Fruit fly (Drosophila melanogaster) whole organism, embryonic: Measurements from ENCODE around the gene CG13053.

Source experiments
- Adf1 ChIP-seq: fragments of 200-800 bp; sonication (Bioruptor generic); IDR thresholded peaks from 2 replicates; pipeline ENCODE4 v1.3.6; 2022; ENCODE audit warnings: missing biosample characterization, missing genetic modification characterization
- Aef1 ChIP-seq: fragments of 200-800 bp; sonication (Bioruptor generic); IDR thresholded peaks from 3 replicates; pipeline ENCODE4 v1.3.6; 2022; ENCODE audit warnings: missing biosample characterization, missing genetic modification characterization
- B-H1 ChIP-seq: fragments of 200-800 bp; sonication (Bioruptor generic); IDR thresholded peaks from 3 replicates; pipeline ENCODE4 v1.3.6; 2022; ENCODE audit warnings: missing biosample characterization, missing genetic modification characterization
- BEAF-32 ChIP-seq: fragments of 200-800 bp; sonication (Bioruptor generic); optimal IDR thresholded peaks from 3 replicates; lab custom pipeline; 2017; ENCODE audit warnings: missing biosample characterization, missing genetic modification characterization, mild to moderate bottlenecking, moderate library complexity, missing genetic modification reagents
- CG10321 ChIP-seq: fragments of 200-800 bp; sonication (Bioruptor generic); IDR thresholded peaks from 2 replicates; pipeline ENCODE4 v1.3.6; 2022; ENCODE audit warnings: missing biosample characterization, missing genetic modification characterization
- CG10959 ChIP-seq: fragments of 200-800 bp; sonication (Bioruptor generic); IDR thresholded peaks from 2 replicates; pipeline ENCODE4 v1.3.6; 2022; ENCODE audit warnings: missing biosample characterization, missing genetic modification characterization
- CG12155 ChIP-seq: fragments of 200-800 bp; sonication (Bioruptor generic); optimal IDR thresholded peaks from 3 replicates; lab custom pipeline; 2016; ENCODE audit warnings: missing biosample characterization, missing genetic modification characterization
- CG13775 ChIP-seq: fragments of 200-800 bp; sonication (Bioruptor generic); optimal IDR thresholded peaks from 3 replicates; lab custom pipeline; 2017; ENCODE audit warnings: missing biosample characterization, mild to moderate bottlenecking, missing genetic modification characterization
- CG15514 ChIP-seq: fragments of 200-800 bp; sonication (Bioruptor generic); optimal IDR thresholded peaks from 3 replicates; lab custom pipeline; 2017; ENCODE audit warnings: missing biosample characterization, missing genetic modification characterization, mild to moderate bottlenecking, moderate library complexity, missing genetic modification reagents
- CG16863 ChIP-seq: fragments of 200-800 bp; sonication (Bioruptor generic); optimal IDR thresholded peaks from 3 replicates; lab custom pipeline; 2016; ENCODE audit warnings: missing biosample characterization, missing genetic modification characterization
- CG17328 ChIP-seq: fragments of 200-800 bp; sonication (Bioruptor generic); IDR thresholded peaks from 2 replicates; pipeline ENCODE4 v1.3.6; 2022; ENCODE audit warnings: missing biosample characterization, missing genetic modification characterization
- CG1832 ChIP-seq: fragments of 200-800 bp; sonication (Bioruptor generic); optimal IDR thresholded peaks from 2 replicates; lab custom pipeline; 2017; ENCODE audit warnings: missing biosample characterization, mild to moderate bottlenecking, missing genetic modification characterization, inconsistent platforms
- CG2202 ChIP-seq: fragments of 200-800 bp; sonication (Bioruptor generic); optimal IDR thresholded peaks from 2 replicates; lab custom pipeline; 2018; ENCODE audit warnings: missing biosample characterization, mild to moderate bottlenecking, missing genetic modification characterization
- CG2875 ChIP-seq: fragments of 200-800 bp; sonication (Bioruptor generic); optimal IDR thresholded peaks from 2 replicates; lab custom pipeline; 2017; ENCODE audit warnings: missing biosample characterization, mild to moderate bottlenecking, missing genetic modification characterization, missing genetic modification reagents
- CG30431 ChIP-seq: fragments of 200-800 bp; sonication (Bioruptor generic); optimal IDR thresholded peaks from 2 replicates; lab custom pipeline; 2017; ENCODE audit warnings: missing biosample characterization, missing genetic modification characterization
- CG31224 ChIP-seq: fragments of 200-800 bp; sonication (Bioruptor generic); IDR thresholded peaks from 2 replicates; pipeline ENCODE4 v1.3.6; 2022; ENCODE audit warnings: missing biosample characterization, missing genetic modification characterization
- CG34422 ChIP-seq: fragments of 200-800 bp; sonication (Bioruptor generic); IDR thresholded peaks from 3 replicates; pipeline ENCODE4 v1.3.6; 2022; ENCODE audit warnings: missing biosample characterization, missing genetic modification characterization
- CG3995 ChIP-seq: fragments of 200-800 bp; sonication (Bioruptor generic); optimal IDR thresholded peaks from 3 replicates; lab custom pipeline; 2016; ENCODE audit warnings: missing biosample characterization, missing genetic modification characterization
- CG42726 ChIP-seq: fragments of 200-800 bp; sonication (Bioruptor generic); IDR thresholded peaks from 2 replicates; pipeline ENCODE4 v1.3.6; 2022; ENCODE audit warnings: missing biosample characterization, missing genetic modification characterization; ENCODE audit not compliant: partially characterized antibody
- CG4404 ChIP-seq: fragments of 200-800 bp; sonication (Bioruptor generic); IDR thresholded peaks from 2 replicates; pipeline ENCODE4 v1.3.6; 2022; ENCODE audit warnings: missing biosample characterization, missing genetic modification characterization
- CG7786 ChIP-seq: fragments of 200-800 bp; sonication (Bioruptor generic); optimal IDR thresholded peaks from 2 replicates; lab custom pipeline; 2016; ENCODE audit warnings: missing biosample characterization, missing genetic modification characterization
- CG8388 ChIP-seq: fragments of 200-800 bp; sonication (Bioruptor generic); optimal IDR thresholded peaks from 2 replicates; lab custom pipeline; 2019; ENCODE audit warnings: missing biosample characterization, mild to moderate bottlenecking, missing genetic modification characterization, moderate library complexity
- CG9727 ChIP-seq: fragments of 200-800 bp; sonication (Bioruptor generic); optimal IDR thresholded peaks from 3 replicates; lab custom pipeline; 2017; ENCODE audit warnings: missing biosample characterization, mild to moderate bottlenecking, missing genetic modification characterization
- CHES-1-like ChIP-seq: fragments of 200-800 bp; sonication (Bioruptor generic); optimal IDR thresholded peaks from 2 replicates; lab custom pipeline; 2016; ENCODE audit warnings: missing biosample characterization, missing genetic modification characterization
- CkIIα-i1 ChIP-seq: fragments of 200-800 bp; sonication (Bioruptor generic); IDR thresholded peaks from 2 replicates; pipeline ENCODE4 v1.3.6; 2022; ENCODE audit warnings: missing biosample characterization, missing genetic modification characterization
- D19B ChIP-seq: fragments of 200-800 bp; sonication (Bioruptor generic); optimal IDR thresholded peaks from 2 replicates; lab custom pipeline; 2017; ENCODE audit warnings: missing biosample characterization, mild to moderate bottlenecking, missing genetic modification characterization
- Dbx ChIP-seq: fragments of 200-800 bp; sonication (Bioruptor generic); IDR thresholded peaks from 3 replicates; pipeline ENCODE4 v1.3.6; 2022; ENCODE audit warnings: missing biosample characterization, missing genetic modification characterization
- Dfd ChIP-seq, 2 experiments: fragments of >200 bp; optimal IDR thresholded peaks; 2 replicates each; lab custom pipeline; 2017; ENCODE audit warnings: missing biosample characterization in 2 of 2, missing genetic modification characterization in 2 of 2
- Ets97D ChIP-seq: fragments of 200-800 bp; sonication (Bioruptor generic); optimal IDR thresholded peaks from 3 replicates; lab custom pipeline; 2016; ENCODE audit warnings: missing biosample characterization, missing genetic modification characterization
- Fer2 ChIP-seq: fragments of 200-800 bp; sonication (Bioruptor generic); optimal IDR thresholded peaks from 2 replicates; lab custom pipeline; 2018; ENCODE audit warnings: missing biosample characterization, mild to moderate bottlenecking, missing genetic modification characterization, moderate library complexity
- Fer3 ChIP-seq: fragments of 200-800 bp; sonication (Bioruptor generic); optimal IDR thresholded peaks from 2 replicates; lab custom pipeline; 2018; ENCODE audit warnings: missing biosample characterization, mild to moderate bottlenecking, missing genetic modification characterization, moderate library complexity
- GATAe ChIP-seq: fragments of 200-800 bp; sonication (Bioruptor generic); conservative IDR thresholded peaks from 2 replicates; pipeline ENCODE4 v1.3.6; 2022; ENCODE audit warnings: missing biosample characterization, missing genetic modification characterization
- Lim3 ChIP-seq: fragments of 200-800 bp; sonication (Bioruptor generic); IDR thresholded peaks from 2 replicates; pipeline ENCODE4 v1.3.6; 2022; ENCODE audit warnings: missing biosample characterization, missing genetic modification characterization
- Lpt ChIP-seq: fragments of >200 bp; optimal IDR thresholded peaks from 2 replicates; lab custom pipeline; 2018; ENCODE audit warnings: missing biosample characterization, missing genetic modification characterization
- Nf-YC ChIP-seq: fragments of 200-800 bp; optimal IDR thresholded peaks from 3 replicates; lab custom pipeline; 2019; ENCODE audit warnings: missing biosample characterization, mild to moderate bottlenecking, missing genetic modification characterization, moderate library complexity
- Rx ChIP-seq: fragments of 200-800 bp; sonication (Bioruptor generic); IDR thresholded peaks from 2 replicates; pipeline ENCODE4 v1.3.6; 2022; ENCODE audit warnings: missing biosample characterization, missing genetic modification characterization
- Side ChIP-seq: fragments of 200-800 bp; sonication (Bioruptor generic); optimal IDR thresholded peaks from 2 replicates; lab custom pipeline; 2016; ENCODE audit warnings: missing biosample characterization, missing genetic modification characterization
- ap ChIP-seq: fragments of 200-800 bp; sonication (Bioruptor generic); IDR thresholded peaks from 2 replicates; pipeline ENCODE4 v1.3.6; 2022; ENCODE audit warnings: missing biosample characterization, missing genetic modification characterization
- ato ChIP-seq: fragments of 200-800 bp; sonication (Bioruptor generic); IDR thresholded peaks from 2 replicates; pipeline ENCODE4 v1.3.6; 2022; ENCODE audit warnings: missing biosample characterization, missing genetic modification characterization; ENCODE audit not compliant: partially characterized antibody
- croc ChIP-seq: fragments of 200-800 bp; sonication (Bioruptor generic); conservative IDR thresholded peaks from 3 replicates; pipeline ENCODE4 v1.3.6; 2022; ENCODE audit warnings: missing biosample characterization, missing genetic modification characterization
- crp ChIP-seq, 2 experiments: fragments of 200-800 bp; sonication (Bioruptor generic); optimal IDR thresholded peaks; 2 replicates in 1 of 2; 3 replicates in 1 of 2; lab custom pipeline; 2017; ENCODE audit warnings: missing biosample characterization in 2 of 2, missing genetic modification characterization in 2 of 2, mild to moderate bottlenecking in 1 of 2, moderate library complexity in 1 of 2
- dmrt99B ChIP-seq: fragments of 200-800 bp; sonication (Bioruptor generic); optimal IDR thresholded peaks from 2 replicates; lab custom pipeline; 2018; ENCODE audit warnings: missing biosample characterization, mild to moderate bottlenecking, missing genetic modification characterization, moderate library complexity
- exex ChIP-seq: fragments of 200-800 bp; sonication (Bioruptor generic); optimal IDR thresholded peaks from 4 replicates; lab custom pipeline; 2018; ENCODE audit warnings: missing biosample characterization, mild to moderate bottlenecking, missing genetic modification characterization, moderate library complexity
- gce ChIP-seq: fragments of 200-800 bp; sonication (Bioruptor generic); IDR thresholded peaks from 3 replicates; pipeline ENCODE4 v1.3.6; 2022; ENCODE audit warnings: missing biosample characterization, missing genetic modification characterization
- gcm2 ChIP-seq: fragments of 200-800 bp; sonication (Bioruptor generic); optimal IDR thresholded peaks from 2 replicates; lab custom pipeline; 2016; ENCODE audit warnings: missing biosample characterization, missing genetic modification characterization
- her ChIP-seq: fragments of 200-800 bp; sonication (Bioruptor generic); optimal IDR thresholded peaks from 2 replicates; lab custom pipeline; 2016; ENCODE audit warnings: missing biosample characterization, missing genetic modification characterization
- kah ChIP-seq: fragments of 200-800 bp; sonication (Bioruptor generic); optimal IDR thresholded peaks from 2 replicates; lab custom pipeline; 2018; ENCODE audit warnings: missing biosample characterization, mild to moderate bottlenecking, missing genetic modification characterization
- kay ChIP-seq: fragments of 200-800 bp; sonication (Bioruptor generic); optimal IDR thresholded peaks from 2 replicates; lab custom pipeline; 2016; ENCODE audit warnings: missing biosample characterization, missing genetic modification characterization
- maf-S ChIP-seq: fragments of 200-800 bp; sonication (Bioruptor generic); optimal IDR thresholded peaks from 2 replicates; lab custom pipeline; 2016; ENCODE audit warnings: missing biosample characterization, missing genetic modification characterization
- mirr ChIP-seq: fragments of 200-800 bp; sonication (Bioruptor generic); optimal IDR thresholded peaks from 3 replicates; lab custom pipeline; 2018; ENCODE audit warnings: missing biosample characterization, mild to moderate bottlenecking, missing genetic modification characterization
- pzg ChIP-seq: fragments of 200-800 bp; sonication (Bioruptor generic); optimal IDR thresholded peaks from 3 replicates; lab custom pipeline; 2018; ENCODE audit warnings: missing biosample characterization, mild to moderate bottlenecking, missing genetic modification characterization, moderate library complexity

Gene CG13053

dm6 chr3L:16228659-16229205 lies 30.8 kb downstream of the CG13053 start, which contains the start of gene Tmx3 (continued):
- TF ChIP-seq CG42726 (GFP tag; lab: Robert Waterston, UW) (no peak), Lim3 (GFP tag; lab: Robert Waterston, UW) (0 out of 2 replicates have a peak, but pooled peaks have one; percentile 32), her (GFP tag; lab: Kevin White, UChicago) (peak; percentile 9), B-H1 (peak; percentile 89), exex (tag; lab: Kevin White, UChicago) (no peak), mirr (GFP tag; lab: Kevin White, UChicago) (no peak), kay (GFP tag; lab: Kevin White, UChicago) (peak; percentile 76), Rx (GFP tag; lab: Robert Waterston, UW) (peak; percentile 89), Adf1 (peak; percentile 62), CG4404 (GFP tag; lab: Robert Waterston, UW) (peak; percentile 83), kah (GFP tag; lab: Kevin White, UChicago) (peak; percentile 66), CG3995 (GFP tag; lab: Kevin White, UChicago) (no peak), CG15514 (GFP tag; lab: Kevin White, UChicago) (peak; percentile 69), dmrt99B (tag; lab: Kevin White, UChicago) (no peak), Fer2 (tag; lab: Kevin White, UChicago) (peak; percentile 80), CG2875 (GFP tag; lab: Kevin White, UChicago) (peak; percentile 54), Dfd (GFP tag; optimal IDR thresholded peaks at IDR 0.05; lab: Kevin White, UChicago) (no peak), CG1832 (GFP tag; lab: Kevin White, UChicago) (no peak), gcm2 (GFP tag; lab: Kevin White, UChicago) (peak; percentile 46), Dbx (GFP tag; lab: Robert Waterston, UW) (peak; percentile 95), CG10959 (GFP tag; lab: Robert Waterston, UW) (peak; percentile 99), Fer3 (peak; percentile 83), croc (GFP tag; lab: Robert Waterston, UW) (peak; percentile 80), CG10321 (GFP tag; lab: Robert Waterston, UW) (peak; percentile 55; the same call in 1 of the 2 replicates), CHES-1-like (GFP tag; lab: Kevin White, UChicago) (peak; percentile 55), CG12155 (GFP tag; lab: Kevin White, UChicago) (peak; percentile 87), ato (GFP tag; lab: Robert Waterston, UW) (no peak), GATAe (GFP tag; lab: Robert Waterston, UW) (peak; percentile 42), crp (GFP tag; optimal IDR thresholded peaks at IDR 0.05; lab: Kevin White, UChicago) (peak in 1 of 2 experiments; percentile 61), Nf-YC (tag; lab: Kevin White, UChicago) (peak; percentile 3), maf-S (GFP tag; lab: Kevin White, UChicago) (peak; percentile 49), Side (GFP tag; lab: Kevin White, UChicago) (peak; percentile 10), CkIIα-i1 (GFP tag; lab: Robert Waterston, UW) (no peak), CG30431 (GFP tag; lab: Kevin White, UChicago) (peak; percentile 66), Aef1 (GFP tag; lab: Robert Waterston, UW) (peak; percentile 90), CG9727 (peak; percentile 82), BEAF-32 (peak; percentile 28), gce (GFP tag; lab: Robert Waterston, UW) (peak; percentile 76; the same call in 2 of the 3 replicates), CG34422 (GFP tag; lab: Robert Waterston, UW) (peak; percentile 96), ap (GFP tag; lab: Robert Waterston, UW) (peak; percentile 90), pzg (GFP tag; lab: Kevin White, UChicago) (peak; percentile 53), Lpt (GFP tag; lab: Kevin White, UChicago) (no peak), CG13775 (GFP tag; lab: Kevin White, UChicago) (peak; percentile 87), CG31224 (GFP tag; lab: Robert Waterston, UW) (peak; percentile 82), CG7786 (peak; percentile 38), Ets97D (GFP tag; lab: Kevin White, UChicago) (peak; percentile 62), D19B (GFP tag; lab: Kevin White, UChicago) (peak; percentile 67), CG17328 (GFP tag; lab: Robert Waterston, UW) (peak; percentile 89), CG2202 (tag; lab: Kevin White, UChicago) (peak; percentile 61), CG16863 (peak; percentile 24), CG8388 (GFP tag; lab: Kevin White, UChicago) (peak; percentile 84)
